Fruit fly (Drosophila melanogaster): ENCODE data around the gene CG1271.

Gene CG1271

dm6 chr3L:3026421-3026820 is 25.9 kb upstream of the CG1271 start, which contains the start of gene aly:
TSS of gene aly (minus strand) at chr3L:3026521.
- TF ChIP-seq Ets65A (GFP tag), result peak; percentile 31
- no peak for TF ChIP-seq GATAe (GFP tag; conservative IDR thresholded peaks at IDR 0.05)
- TF ChIP-seq nerfin-2 (GFP tag; IDR thresholded peaks at IDR 0.05; ENCODE audit: partially characterized antibody), result no peak
- no peak for TF ChIP-seq slou (GFP tag; optimal IDR thresholded peaks at IDR 0.05)
- no peak for TF ChIP-seq pan (optimal IDR thresholded peaks at IDR 0.05)
- no peak for TF ChIP-seq pan (GFP tag; optimal IDR thresholded peaks at IDR 0.05 in 1 of 2, IDR thresholded peaks at IDR 0.05 in 1 of 2)
- TF ChIP-seq dmrt11E (tag; optimal IDR thresholded peaks at IDR 0.05), result no peak
- no peak for TF ChIP-seq tup (GFP tag; optimal IDR thresholded peaks at IDR 0.05)
- TF ChIP-seq danr (GFP tag; IDR thresholded peaks at IDR 0.05), result no peak

dm6 chr3L:3034779-3035643 is 17.3 kb upstream of the CG1271 start, which contains the start of gene CG2162:
TSS of gene CG2162 (plus strand) at chr3L:3035196.
- peak; percentile 27 to 73 for TF ChIP-seq Trl (optimal IDR thresholded peaks at IDR 0.05)
- no peak for TF ChIP-seq Trl (GFP tag; optimal IDR thresholded peaks at IDR 0.05)
- peak; percentile 41 for TF ChIP-seq Nf-YC (tag; optimal IDR thresholded peaks at IDR 0.05)
- no peak for TF ChIP-seq CG6813 (GFP tag; optimal IDR thresholded peaks at IDR 0.05)
- TF ChIP-seq Med (GFP tag), result peak; percentile 56
- peak; percentile 39 for TF ChIP-seq BEAF-32 (GFP tag; optimal IDR thresholded peaks at IDR 0.05)
- peak; percentile 35 for TF ChIP-seq HmgZ (tag; optimal IDR thresholded peaks at IDR 0.05)
- TF ChIP-seq sd (tag; optimal IDR thresholded peaks at IDR 0.05), result peak; percentile 77
- peak; percentile 57 for TF ChIP-seq Aef1 (GFP tag; IDR thresholded peaks at IDR 0.05)
- TF ChIP-seq amos (GFP tag; IDR thresholded peaks at IDR 0.05; ENCODE audit: partially characterized antibody), result peak; percentile 48
- TF ChIP-seq CTCF (GFP tag; optimal IDR thresholded peaks at IDR 0.05), result peak; percentile 23
- TF ChIP-seq CG10543 (GFP tag; optimal IDR thresholded peaks at IDR 0.05), result peak; percentile 4
- peak; percentile 15 for TF ChIP-seq Ets97D (GFP tag; optimal IDR thresholded peaks at IDR 0.05)
- peak; percentile 1 for TF ChIP-seq CG3995 (GFP tag; optimal IDR thresholded peaks at IDR 0.05)
- TF ChIP-seq CG34376 (GFP tag; optimal IDR thresholded peaks at IDR 0.05), result peak; percentile 17
- no peak for TF ChIP-seq CG7556 (GFP tag; optimal IDR thresholded peaks at IDR 0.05)
- TF ChIP-seq CG10654 (GFP tag; optimal IDR thresholded peaks at IDR 0.05), result no peak
- no peak for TF ChIP-seq chm (GFP tag; IDR thresholded peaks at IDR 0.05)
- TF ChIP-seq CG11560 (tag; IDR thresholded peaks at IDR 0.05), result no peak
- TF ChIP-seq CG6765 (GFP tag; optimal IDR thresholded peaks at IDR 0.05), result peak; percentile 32
- TF ChIP-seq CHES-1-like (GFP tag; optimal IDR thresholded peaks at IDR 0.05), result no peak
- peak; percentile 7 for TF ChIP-seq CG12659 (GFP tag; optimal IDR thresholded peaks at IDR 0.05)
- TF ChIP-seq Sry-β (GFP tag; optimal IDR thresholded peaks at IDR 0.05), result no peak
- TF ChIP-seq Fer1 (GFP tag; optimal IDR thresholded peaks at IDR 0.05), result peak; percentile 24
- peak; percentile 27 for TF ChIP-seq CG13894 (tag; optimal IDR thresholded peaks at IDR 0.05)
- peak; percentile 50 for TF ChIP-seq stwl (tag; optimal IDR thresholded peaks at IDR 0.05)
- no peak for TF ChIP-seq CG12104 (GFP tag; optimal IDR thresholded peaks at IDR 0.05)
- TF ChIP-seq CG4617 (GFP tag; optimal IDR thresholded peaks at IDR 0.05; ENCODE audit: borderline replicate concordance), result peak; percentile 15
- TF ChIP-seq cg (GFP tag; optimal IDR thresholded peaks at IDR 0.05), result peak; percentile 99
- no peak for TF ChIP-seq Chrac-16 (GFP tag; optimal IDR thresholded peaks at IDR 0.05)
- peak; percentile 21; the same call in 1 of the 2 replicates for TF ChIP-seq hbn (GFP tag; IDR thresholded peaks at IDR 0.05; ENCODE audit: partially characterized antibody)
- peak; percentile 84 for TF ChIP-seq gfzf (GFP tag; optimal IDR thresholded peaks at IDR 0.05)
- TF ChIP-seq Doc3 (GFP tag; IDR thresholded peaks at IDR 0.05; ENCODE audit: partially characterized antibody), result no peak
- peak; percentile 59 for TF ChIP-seq sens (GFP tag)
- TF ChIP-seq E2f2 (GFP tag; IDR thresholded peaks at IDR 0.05), result peak; percentile 96
- TF ChIP-seq dati (GFP tag; IDR thresholded peaks at IDR 0.05), result no peak
- peak; percentile 32; the same call in 1 of the 2 replicates for TF ChIP-seq CG13287 (GFP tag; IDR thresholded peaks at IDR 0.05; ENCODE audit: partially characterized antibody)
- TF ChIP-seq CG10147 (GFP tag; optimal IDR thresholded peaks at IDR 0.05), result peak; percentile 36
- no peak for TF ChIP-seq Ssrp (tag; optimal IDR thresholded peaks at IDR 0.05)
